Worm (Caenorhabditis elegans) whole organism, late embryonic: ENCODE data around the gene ptp-1.

Source experiments
- ceh-30 ChIP-seq: fragments of 150-350 bp; optimal IDR thresholded peaks from 2 replicates; lab custom pipeline; 2014; ENCODE audit warnings: missing biosample characterization, missing genetic modification characterization
- ceh-31 ChIP-seq: sonication (generic microtip); optimal IDR thresholded peaks from 2 replicates; lab custom pipeline; 2016; ENCODE audit warnings: missing genetic modification characterization, missing compliant biosample characterization
- hlh-13 ChIP-seq: fragments of 200-800 bp; sonication (Bioruptor generic); optimal IDR thresholded peaks from 2 replicates; lab custom pipeline; 2018; ENCODE audit warnings: mild to moderate bottlenecking, missing genetic modification characterization, missing compliant biosample characterization
- hlh-6 ChIP-seq: sonication (generic microtip); optimal IDR thresholded peaks from 2 replicates; lab custom pipeline; 2016; ENCODE audit warnings: missing genotype, missing genetic modification characterization, missing compliant biosample characterization
- hlh-8 ChIP-seq: sonication (generic microtip); optimal IDR thresholded peaks from 2 replicates; lab custom pipeline; 2016; ENCODE audit warnings: missing genotype, missing genetic modification characterization, missing compliant biosample characterization
- odd-2 ChIP-seq: sonication (generic microtip); optimal IDR thresholded peaks from 2 replicates; lab custom pipeline; 2017; ENCODE audit warnings: antibody characterized with exemption, mild to moderate bottlenecking, missing genetic modification characterization, missing compliant biosample characterization
- pha-2 ChIP-seq: sonication (generic microtip); optimal IDR thresholded peaks from 2 replicates; lab custom pipeline; 2017; ENCODE audit warnings: mild to moderate bottlenecking, missing genetic modification characterization, missing compliant biosample characterization
- pros-1 ChIP-seq: fragments of 150-350 bp; optimal IDR thresholded peaks from 2 replicates; lab custom pipeline; 2014; ENCODE audit warnings: missing biosample characterization, missing genetic modification reagents, missing genetic modification characterization
- ref-2 ChIP-seq: sonication (generic microtip); optimal IDR thresholded peaks from 2 replicates; lab custom pipeline; 2016; ENCODE audit warnings: missing genetic modification characterization, missing compliant biosample characterization
- rnt-1 ChIP-seq: sonication (generic microtip); optimal IDR thresholded peaks from 2 replicates; lab custom pipeline; 2016; ENCODE audit warnings: missing genetic modification characterization, missing compliant biosample characterization
- sox-4 ChIP-seq: sonication (generic microtip); optimal IDR thresholded peaks from 2 replicates; lab custom pipeline; 2017; ENCODE audit warnings: mild to moderate bottlenecking, missing genetic modification characterization, inconsistent platforms, missing compliant biosample characterization
- tbx-2 ChIP-seq: sonication (generic microtip); optimal IDR thresholded peaks from 2 replicates; lab custom pipeline; 2016; ENCODE audit warnings: missing genetic modification characterization, missing compliant biosample characterization
- unc-3 ChIP-seq, 2 experiments: fragments of 200-800 bp in 1 of 2; sonication (Bioruptor generic) in 1 of 2; sonication (generic microtip) in 1 of 2; conservative IDR thresholded peaks in 1 of 2; optimal IDR thresholded peaks in 1 of 2; 2 replicates each; pipeline versions ENCODE4 v1.3.6 to Lab custom; 2016 to 2022; ENCODE audit warnings: missing compliant biosample characterization in 2 of 2, missing genetic modification characterization in 2 of 2, missing genetic modification reagents in 1 of 2
- zip-5 ChIP-seq: sonication (generic microtip); optimal IDR thresholded peaks from 2 replicates; lab custom pipeline; 2016; ENCODE audit warnings: missing genetic modification characterization, missing compliant biosample characterization

DNA sequence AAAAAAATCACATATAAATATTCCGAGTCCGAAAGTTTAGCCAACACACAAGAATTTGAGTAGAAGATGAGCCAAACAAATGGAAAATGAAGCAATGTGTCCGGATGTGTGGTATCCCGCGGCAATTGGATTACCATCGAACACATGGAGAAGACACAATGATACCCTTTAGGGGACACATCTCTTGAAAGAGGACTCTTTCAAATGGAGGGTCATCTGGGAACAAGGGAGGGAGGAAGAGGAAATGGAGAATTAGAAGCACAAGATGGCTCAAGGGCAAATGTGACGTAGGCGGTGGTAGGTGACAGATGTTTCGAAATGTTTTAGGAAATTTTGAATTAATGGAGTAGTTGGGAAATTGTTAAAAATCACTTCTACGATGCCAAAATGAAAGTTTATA is 47.5 kb upstream of the ptp-1 start:
- TF ChIP-seq hlh-6: no peak
- TF ChIP-seq sox-4 (tag; lab: Kevin White, UChicago): no peak
- no peak for TF ChIP-seq unc-3 (GFP tag; conservative IDR thresholded peaks at IDR 0.05; lab: Robert Waterston, UW)
- TF ChIP-seq unc-3 (tag; optimal IDR thresholded peaks at IDR 0.05; lab: Kevin White, UChicago): no peak
- no peak for TF ChIP-seq pha-2
- peak; percentile 67 for TF ChIP-seq ceh-31 (tag; lab: Kevin White, UChicago)
- TF ChIP-seq ref-2 (tag; lab: Kevin White, UChicago): no peak
- no peak for TF ChIP-seq odd-2
- no peak for TF ChIP-seq pros-1 (tag; lab: Kevin White, UChicago)
- no peak for TF ChIP-seq ceh-30 (tag; lab: Kevin White, UChicago)
- TF ChIP-seq rnt-1 (tag; lab: Kevin White, UChicago): no peak
- TF ChIP-seq hlh-8 (tag; lab: Kevin White, UChicago): no peak
- no peak for TF ChIP-seq hlh-13 (GFP tag; lab: Kevin White, UChicago)
- TF ChIP-seq zip-5 (tag; lab: Kevin White, UChicago): no peak
- no peak for TF ChIP-seq tbx-2 (tag; lab: Kevin White, UChicago)
